Worm (Caenorhabditis elegans): ENCODE measurements around the gene F55G1.1.

DNA sequence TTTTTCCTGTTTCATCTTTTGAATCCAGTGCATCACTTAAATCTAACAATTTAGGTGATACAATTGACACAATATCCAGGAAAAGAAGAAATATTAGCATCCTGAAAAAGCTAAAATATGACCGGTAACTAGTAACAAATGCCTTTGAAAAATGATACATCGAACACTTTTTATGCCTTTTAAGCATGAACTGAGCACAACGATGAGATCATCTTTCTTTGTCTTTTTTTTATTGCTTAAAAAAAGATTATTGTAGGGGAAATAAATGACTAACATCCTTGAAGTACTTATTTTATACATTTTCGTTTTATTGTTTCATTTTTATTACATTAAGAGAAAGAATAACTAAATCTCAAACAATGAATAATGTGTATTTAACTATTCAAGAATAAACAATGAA is 25.7 kb upstream of the F55G1.1 start, which contains the start of gene F13B6.3:
- TF ChIP-seq him-1 (tag; optimal IDR thresholded peaks at IDR 0.05) (no peak), dao-5 (tag; optimal IDR thresholded peaks at IDR 0.05) (no peak), W03F9.2 (tag; optimal IDR thresholded peaks at IDR 0.05) (no peak)
